Fruit fly (Drosophila melanogaster) whole organism: ENCODE measurements around the gene CG10286.

ENCODE experiments used
- CG8478 ChIP-seq: fragments of >200 bp; optimal IDR thresholded peaks from 2 replicates; lab custom pipeline; 2018; ENCODE audit warnings: inconsistent platforms
- Dll ChIP-seq: fragments of >200 bp; optimal IDR thresholded peaks from 2 replicates; lab custom pipeline; 2017
- EcR ChIP-seq, 2 experiments: fragments of >200 bp; optimal IDR thresholded peaks; 2 replicates each; lab custom pipeline; 2017; ENCODE audit warnings: missing biosample characterization in 2 of 2, missing genetic modification characterization in 2 of 2, missing genetic modification reagents in 2 of 2
- pan ChIP-seq: fragments of >200 bp; optimal IDR thresholded peaks from 2 replicates; lab custom pipeline; 2017
- psq ChIP-seq: fragments of >200 bp; optimal IDR thresholded peaks from 2 replicates; lab custom pipeline; 2017
- usp ChIP-seq: fragments of >200 bp; optimal IDR thresholded peaks from 2 replicates; lab custom pipeline; 2017; ENCODE audit warnings: missing biosample characterization, missing genetic modification characterization, mixed read lengths

DNA sequence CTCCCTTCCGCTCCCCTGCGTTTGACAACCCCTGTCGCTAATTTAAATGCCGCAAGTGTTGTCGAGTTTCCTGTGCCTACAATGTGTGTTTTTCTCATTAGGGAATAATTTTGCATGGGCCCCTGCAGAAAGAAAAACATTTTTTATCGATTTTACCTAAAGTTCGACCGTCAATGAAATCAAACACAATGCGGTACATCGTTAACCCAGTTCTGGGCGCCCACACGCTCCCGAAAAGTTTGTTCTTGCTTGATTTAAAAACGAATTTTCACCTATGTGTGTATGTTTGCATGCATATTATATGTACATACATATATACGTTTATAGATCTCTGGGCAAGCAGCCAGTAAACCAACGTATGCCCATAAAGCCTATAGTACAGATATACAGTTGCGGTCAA is 16.3 kb upstream of the CG10286 start:
- TF ChIP-seq pan, result peak; percentile 31
- TF ChIP-seq Dll (lab: Kevin White, UChicago), result no peak
- no peak for TF ChIP-seq psq (lab: Kevin White, UChicago)
- TF ChIP-seq EcR (GFP tag; optimal IDR thresholded peaks at IDR 0.05; lab: Kevin White, UChicago), result no peak
- TF ChIP-seq usp (GFP tag; lab: Kevin White, UChicago), result no peak
- TF ChIP-seq CG8478 (lab: Kevin White, UChicago), result no peak
